Worm (Caenorhabditis elegans): ENCODE measurements around the gene srab-24.

The srab-24 gene

ce11 chrIV:14224912-14225311 is 25.1 kb downstream of the srab-24 start:
- TF ChIP-seq mab-5 (tag; optimal IDR thresholded peaks at IDR 0.05) (no peak), alr-1 (tag; optimal IDR thresholded peaks at IDR 0.05) (no peak), nhr-129 (tag; optimal IDR thresholded peaks at IDR 0.05) (peak; percentile 85), nhr-10 (tag; optimal IDR thresholded peaks at IDR 0.05) (no peak), sma-9 (GFP tag; optimal IDR thresholded peaks at IDR 0.05) (peak; percentile 32), sma-9 (tag; optimal IDR thresholded peaks at IDR 0.05) (no peak), nhr-12 (tag; optimal IDR thresholded peaks at IDR 0.05) (no peak), ceh-82 (tag; optimal IDR thresholded peaks at IDR 0.05) (no peak), F13H6.1 (tag; optimal IDR thresholded peaks at IDR 0.05) (peak; percentile 23), dmd-4 (tag; optimal IDR thresholded peaks at IDR 0.05) (no peak), ceh-16 (tag; optimal IDR thresholded peaks at IDR 0.05) (no peak), Y55F3AM.14 (GFP tag; optimal IDR thresholded peaks at IDR 0.05) (no peak), ztf-11 (tag; optimal IDR thresholded peaks at IDR 0.05) (no peak), egl-27 (tag; optimal IDR thresholded peaks at IDR 0.05) (no peak), ztf-1 (GFP tag; conservative IDR thresholded peaks at IDR 0.05) (no peak), crh-2 (tag; optimal IDR thresholded peaks at IDR 0.05) (peak; percentile 24), zag-1 (tag; optimal IDR thresholded peaks at IDR 0.05) (no peak), C34F6.9 (tag; optimal IDR thresholded peaks at IDR 0.05) (no peak), blmp-1 (tag; optimal IDR thresholded peaks at IDR 0.05; ENCODE audit: insufficient read depth) (no peak), sma-3 (GFP tag; optimal IDR thresholded peaks at IDR 0.05) (peak; percentile 43), nhr-77 (tag; optimal IDR thresholded peaks at IDR 0.05) (no peak), lin-11 (tag; optimal IDR thresholded peaks at IDR 0.05) (peak; percentile 2), unc-55 (GFP tag; optimal IDR thresholded peaks at IDR 0.05) (peak; percentile 43), peb-1 (tag; optimal IDR thresholded peaks at IDR 0.05) (no peak), snpc-4 (tag; optimal IDR thresholded peaks at IDR 0.05) (peak; percentile 24), gmeb-1 (tag; optimal IDR thresholded peaks at IDR 0.05) (peak; percentile 21), nhr-23 (tag; optimal IDR thresholded peaks at IDR 0.05) (no peak), lin-13 (GFP tag; optimal IDR thresholded peaks at IDR 0.05) (peak; percentile 28)

DNA sequence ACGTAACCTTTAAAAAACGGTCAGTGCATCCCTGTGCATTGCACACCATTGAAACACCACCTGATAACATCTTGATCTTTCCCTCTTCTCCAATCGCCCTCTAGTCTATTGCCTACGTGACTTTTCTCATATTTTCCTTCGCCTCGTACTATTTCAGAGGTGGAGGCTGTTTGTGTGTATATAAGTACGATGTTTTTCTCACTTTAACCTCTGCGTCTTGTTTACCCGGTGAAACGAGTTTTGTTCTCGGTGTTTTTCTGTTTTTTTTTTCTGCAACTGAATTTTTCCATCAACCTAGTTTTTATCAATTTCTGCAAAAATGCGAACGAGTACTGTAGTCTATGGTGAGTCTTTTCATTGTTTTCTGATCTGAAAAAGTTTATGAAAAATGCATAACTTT is 30.3 kb downstream of the srab-24 start, which contains the start of gene sqrd-1:
sqrd-1 (plus strand) TSS at position 158 of the 400 bp plus-strand sequence.
- TF ChIP-seq nhr-10 (tag; optimal IDR thresholded peaks at IDR 0.05): no peak
- TF ChIP-seq sma-9 (GFP tag; optimal IDR thresholded peaks at IDR 0.05): peak; percentile 71
- no peak for TF ChIP-seq sma-9 (tag; optimal IDR thresholded peaks at IDR 0.05)
- TF ChIP-seq nhr-129 (tag; optimal IDR thresholded peaks at IDR 0.05): peak; percentile 95
- no peak for TF ChIP-seq sem-4 (tag; optimal IDR thresholded peaks at IDR 0.05)
- peak; percentile 40 for TF ChIP-seq ama-1 (optimal IDR thresholded peaks at IDR 0.05)
- no peak for TF ChIP-seq ztf-4 (tag; optimal IDR thresholded peaks at IDR 0.05)
- TF ChIP-seq nhr-21 (tag; optimal IDR thresholded peaks at IDR 0.05): no peak
- TF ChIP-seq dmd-4 (tag; optimal IDR thresholded peaks at IDR 0.05): no peak
- no peak for TF ChIP-seq nhr-11 (tag; optimal IDR thresholded peaks at IDR 0.05)
- TF ChIP-seq mbf-1 (tag; optimal IDR thresholded peaks at IDR 0.05): no peak
- TF ChIP-seq fos-1 (tag; optimal IDR thresholded peaks at IDR 0.05): peak; percentile 1
- TF ChIP-seq gmeb-1 (tag; optimal IDR thresholded peaks at IDR 0.05): peak; percentile 36
- no peak for TF ChIP-seq nhr-77 (tag; optimal IDR thresholded peaks at IDR 0.05)
- TF ChIP-seq elt-3 (tag; optimal IDR thresholded peaks at IDR 0.05): no peak
- TF ChIP-seq alr-1 (tag; optimal IDR thresholded peaks at IDR 0.05): no peak
- TF ChIP-seq F13H6.1 (tag; optimal IDR thresholded peaks at IDR 0.05): peak; percentile 10
- no peak for TF ChIP-seq nhr-12 (tag; optimal IDR thresholded peaks at IDR 0.05)
- TF ChIP-seq aly-2 (tag; optimal IDR thresholded peaks at IDR 0.05): no peak
- peak; percentile 41 for TF ChIP-seq nhr-25 (tag; optimal IDR thresholded peaks at IDR 0.05)
- no peak for TF ChIP-seq nhr-237 (tag; optimal IDR thresholded peaks at IDR 0.05)
- TF ChIP-seq snpc-4 (tag; optimal IDR thresholded peaks at IDR 0.05): no peak
- TF ChIP-seq R02D3.7 (tag; optimal IDR thresholded peaks at IDR 0.05): no peak
- TF ChIP-seq lsy-2 (tag; optimal IDR thresholded peaks at IDR 0.05): peak in 1 of 2 experiments; percentile 51
- TF ChIP-seq C34F6.9 (tag; optimal IDR thresholded peaks at IDR 0.05): peak; percentile 15
- no peak for TF ChIP-seq unc-62 (GFP tag; optimal IDR thresholded peaks at IDR 0.05)
- TF ChIP-seq elt-1 (tag; optimal IDR thresholded peaks at IDR 0.05): peak; percentile 15
- TF ChIP-seq crh-2 (tag; optimal IDR thresholded peaks at IDR 0.05): no peak
